Worm (Caenorhabditis elegans): ENCODE results near the gene T05A8.1.

Gene T05A8.1

DNA sequence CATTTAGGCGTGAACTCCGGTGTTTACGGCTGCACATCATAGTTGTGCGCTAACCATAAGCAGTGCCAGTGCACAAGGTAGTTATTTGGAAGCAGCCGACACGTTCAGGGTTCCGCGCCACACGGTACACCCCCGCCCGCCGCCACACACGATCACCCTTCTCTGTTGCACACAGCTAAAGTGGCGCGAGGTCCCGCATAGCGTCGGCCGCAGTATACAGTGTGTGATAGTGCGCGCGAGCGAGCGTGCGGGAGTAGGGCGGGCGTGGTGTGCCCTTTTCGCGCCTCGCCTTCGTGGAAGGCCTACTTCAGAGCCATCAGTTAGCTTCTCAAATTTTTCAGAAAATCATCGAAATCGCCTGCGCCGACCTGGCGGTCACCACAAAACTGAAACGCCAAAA lies 27.1 kb upstream of the T05A8.1 start:
- no peak for TF ChIP-seq mml-1 (tag; optimal IDR thresholded peaks at IDR 0.05)
- no peak for TF ChIP-seq nhr-43 (tag; optimal IDR thresholded peaks at IDR 0.05; ENCODE audit: poor library complexity, severe bottlenecking)
- TF ChIP-seq mdl-1 (tag; optimal IDR thresholded peaks at IDR 0.05), result no peak

DNA sequence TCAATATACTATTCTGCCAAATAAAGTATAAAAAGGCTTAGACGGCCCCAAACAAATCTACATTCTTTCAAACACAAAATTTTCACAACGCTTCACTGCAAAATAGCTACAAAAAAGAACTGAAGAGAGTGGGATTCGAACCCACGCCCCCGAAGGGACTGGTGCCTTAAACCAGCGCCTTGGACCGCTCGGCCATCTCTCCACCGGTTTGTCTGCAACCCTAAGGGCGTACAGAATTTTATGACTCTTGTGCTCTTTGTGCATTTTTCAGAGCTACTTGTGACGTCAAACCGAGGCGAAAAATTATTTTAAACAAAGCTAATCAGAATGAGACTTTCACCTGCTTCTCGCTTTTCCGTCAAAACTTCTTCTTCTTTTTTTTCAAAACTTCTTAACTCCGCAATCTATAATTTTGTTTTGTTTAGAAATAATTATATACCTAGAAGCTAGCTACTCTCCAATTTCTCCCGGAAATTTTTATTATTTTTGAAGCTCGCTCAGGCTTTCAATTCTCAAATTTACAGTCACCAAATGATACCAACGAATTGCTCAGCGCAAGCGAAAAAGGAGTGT lies 26.4 kb upstream of the T05A8.1 start, which contains the start of gene T05A8.8:
Gene T05A8.8 (plus strand): TSS at position 523 of the 573 bp plus-strand sequence.
- no peak for TF ChIP-seq lin-15B (tag; optimal IDR thresholded peaks at IDR 0.05)
- no peak for TF ChIP-seq nhr-12 (tag; optimal IDR thresholded peaks at IDR 0.05)
- TF ChIP-seq fkh-2 (tag; optimal IDR thresholded peaks at IDR 0.05), result no peak
- no peak for TF ChIP-seq nhr-77 (tag; optimal IDR thresholded peaks at IDR 0.05)
- no peak for TF ChIP-seq hmg-11 (tag; optimal IDR thresholded peaks at IDR 0.05)
- no peak for TF ChIP-seq zag-1 (tag; optimal IDR thresholded peaks at IDR 0.05)
- TF ChIP-seq nhr-28 (tag; optimal IDR thresholded peaks at IDR 0.05), result no peak
- no peak for TF ChIP-seq ceh-9 (tag; optimal IDR thresholded peaks at IDR 0.05)
- no peak for TF ChIP-seq nhr-67 (tag; optimal IDR thresholded peaks at IDR 0.05)
- no peak for TF ChIP-seq unc-62 (GFP tag; optimal IDR thresholded peaks at IDR 0.05)
- TF ChIP-seq ztf-11 (tag; optimal IDR thresholded peaks at IDR 0.05), result no peak
- no peak for TF ChIP-seq lin-39 (tag; optimal IDR thresholded peaks at IDR 0.05)
- no peak for TF ChIP-seq eor-1 (tag; optimal IDR thresholded peaks at IDR 0.05)

DNA sequence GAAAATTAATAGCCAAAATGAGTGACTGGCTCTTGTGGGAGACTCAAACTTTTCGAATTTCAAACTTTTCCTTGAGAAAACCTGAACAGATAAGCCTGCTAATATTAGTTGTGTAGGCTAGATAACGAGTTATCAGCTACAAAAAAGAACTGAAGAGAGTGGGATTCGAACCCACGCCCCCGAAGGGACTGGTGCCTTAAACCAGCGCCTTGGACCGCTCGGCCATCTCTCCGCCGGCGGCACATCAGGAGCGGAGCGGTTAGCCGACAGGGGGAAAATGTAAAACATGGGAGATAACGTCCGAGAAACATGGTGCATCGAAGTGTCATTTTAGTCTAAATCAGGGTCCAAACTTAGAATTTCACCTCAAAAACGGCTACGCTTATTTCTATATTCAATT lies 25.8 kb upstream of the T05A8.1 start:
- TF ChIP-seq zag-1 (tag; optimal IDR thresholded peaks at IDR 0.05) (no peak), nhr-12 (tag; optimal IDR thresholded peaks at IDR 0.05) (no peak), skn-1 (tag; optimal IDR thresholded peaks at IDR 0.05) (no peak), snpc-4 (tag; optimal IDR thresholded peaks at IDR 0.05) (no peak), pha-4 (tag; optimal IDR thresholded peaks at IDR 0.05) (no peak), nhr-237 (tag; optimal IDR thresholded peaks at IDR 0.05) (no peak), ama-1 (optimal IDR thresholded peaks at IDR 0.05) (no peak), nhr-25 (tag; optimal IDR thresholded peaks at IDR 0.05) (no peak), ztf-11 (tag; optimal IDR thresholded peaks at IDR 0.05) (no peak), lin-15B (tag; optimal IDR thresholded peaks at IDR 0.05) (no peak), mdl-1 (tag; optimal IDR thresholded peaks at IDR 0.05) (no peak), egl-5 (tag; optimal IDR thresholded peaks at IDR 0.05) (no peak), elt-2 (tag; optimal IDR thresholded peaks at IDR 0.05) (no peak), ceh-28 (tag; optimal IDR thresholded peaks at IDR 0.05) (no peak), nfya-1 (tag; optimal IDR thresholded peaks at IDR 0.05; ENCODE audit: insufficient read depth) (no peak)

ce11 chrII:2735192-2735591 lies 25.4 kb upstream of the T05A8.1 start, which contains the start of gene wdr-31:
wdr-31 (minus strand) TSS chrII:2735292.
- TF ChIP-seq nhr-67 (tag; optimal IDR thresholded peaks at IDR 0.05), result no peak
- no peak for TF ChIP-seq ceh-9 (tag; optimal IDR thresholded peaks at IDR 0.05)
- TF ChIP-seq nhr-25 (tag; optimal IDR thresholded peaks at IDR 0.05), result no peak
- no peak for TF ChIP-seq pha-4 (tag; optimal IDR thresholded peaks at IDR 0.05)

- no peak for TF ChIP-seq unc-62 (GFP tag; optimal IDR thresholded peaks at IDR 0.05)
- no peak for TF ChIP-seq daf-12 (tag; optimal IDR thresholded peaks at IDR 0.05)
- TF ChIP-seq skn-1 (tag; optimal IDR thresholded peaks at IDR 0.05), result no peak
- no peak for TF ChIP-seq aly-2 (tag; optimal IDR thresholded peaks at IDR 0.05)
- TF ChIP-seq ceh-9 (tag; optimal IDR thresholded peaks at IDR 0.05), result no peak
- TF ChIP-seq jun-1 (tag; optimal IDR thresholded peaks at IDR 0.05), result peak; percentile 17
- TF ChIP-seq nhr-43 (tag; optimal IDR thresholded peaks at IDR 0.05; ENCODE audit: poor library complexity, severe bottlenecking), result no peak
- peak; percentile 79 for TF ChIP-seq nfya-1 (tag; optimal IDR thresholded peaks at IDR 0.05; ENCODE audit: insufficient read depth)
- TF ChIP-seq mml-1 (tag; optimal IDR thresholded peaks at IDR 0.05), result no peak
- TF ChIP-seq egl-5 (tag; optimal IDR thresholded peaks at IDR 0.05), result no peak
- TF ChIP-seq elt-2 (tag; optimal IDR thresholded peaks at IDR 0.05), result no peak
- TF ChIP-seq hmg-11 (tag; optimal IDR thresholded peaks at IDR 0.05), result peak; percentile 40
- no peak for TF ChIP-seq ztf-4 (tag; optimal IDR thresholded peaks at IDR 0.05)
- TF ChIP-seq fos-1 (tag; optimal IDR thresholded peaks at IDR 0.05), result no peak
- no peak for TF ChIP-seq fkh-10 (GFP tag; optimal IDR thresholded peaks at IDR 0.05)
- no peak for TF ChIP-seq R02D3.7 (tag; optimal IDR thresholded peaks at IDR 0.05)
- TF ChIP-seq tbx-2 (tag; optimal IDR thresholded peaks at IDR 0.05), result no peak
- TF ChIP-seq mdl-1 (tag; optimal IDR thresholded peaks at IDR 0.05), result no peak
- no peak for TF ChIP-seq zag-1 (tag; optimal IDR thresholded peaks at IDR 0.05)
- TF ChIP-seq egl-27 (tag; optimal IDR thresholded peaks at IDR 0.05), result no peak
- TF ChIP-seq nhr-76 (tag; optimal IDR thresholded peaks at IDR 0.05), result no peak
- no peak for TF ChIP-seq nhr-28 (tag; optimal IDR thresholded peaks at IDR 0.05)
- TF ChIP-seq nhr-23 (tag; optimal IDR thresholded peaks at IDR 0.05), result peak; percentile 20
- no peak for TF ChIP-seq ama-1 (optimal IDR thresholded peaks at IDR 0.05)
- no peak for TF ChIP-seq nhr-11 (tag; optimal IDR thresholded peaks at IDR 0.05)
- no peak for TF ChIP-seq elt-1 (tag; optimal IDR thresholded peaks at IDR 0.05)
- TF ChIP-seq snpc-4 (tag; optimal IDR thresholded peaks at IDR 0.05), result peak; percentile 23
- TF ChIP-seq nhr-67 (tag; optimal IDR thresholded peaks at IDR 0.05), result no peak
- TF ChIP-seq nhr-12 (tag; optimal IDR thresholded peaks at IDR 0.05), result no peak
- TF ChIP-seq eor-1 (tag; optimal IDR thresholded peaks at IDR 0.05), result no peak
- no peak for TF ChIP-seq fkh-2 (tag; optimal IDR thresholded peaks at IDR 0.05)
- TF ChIP-seq unc-39 (tag; optimal IDR thresholded peaks at IDR 0.05), result no peak
- no peak for TF ChIP-seq nhr-237 (tag; optimal IDR thresholded peaks at IDR 0.05)
- no peak for TF ChIP-seq pqm-1 (tag; optimal IDR thresholded peaks at IDR 0.05)
- no peak for TF ChIP-seq sea-2 (GFP tag; optimal IDR thresholded peaks at IDR 0.05)
- no peak for TF ChIP-seq lin-15B (tag; optimal IDR thresholded peaks at IDR 0.05)
These were observed 24.9 kb upstream of the T05A8.1 start for ce11 chrII:2734735-2735134.
